Fruit fly (Drosophila melanogaster) whole organism, embryonic: ENCODE measurements around the gene MBD-like.
A peak's percentile ranks its signal among the peaks of the same experiment; 100 is the strongest.

Source experiments
- Ada2b ChIP-seq: fragments of 200-800 bp; sonication (Bioruptor generic); IDR thresholded peaks from 2 replicates; pipeline ENCODE4 v1.3.6; 2022; ENCODE audit warnings: missing biosample characterization, missing genetic modification characterization
- Atf-2 ChIP-seq: fragments of 200-800 bp; sonication (Bioruptor generic); optimal IDR thresholded peaks from 2 replicates; lab custom pipeline; 2016; ENCODE audit warnings: missing biosample characterization, missing genetic modification characterization
- CG10979 ChIP-seq: fragments of 200-800 bp; sonication (Bioruptor generic); optimal IDR thresholded peaks from 2 replicates; lab custom pipeline; 2018; ENCODE audit warnings: missing biosample characterization, mild to moderate bottlenecking, missing genetic modification characterization, moderate library complexity
- CG11695 ChIP-seq: fragments of 200-800 bp; sonication (Bioruptor generic); IDR thresholded peaks from 3 replicates; pipeline ENCODE4 v1.3.6; 2022; ENCODE audit warnings: missing biosample characterization, missing genetic modification characterization
- CG11723 ChIP-seq: fragments of 200-800 bp; sonication (Bioruptor generic); optimal IDR thresholded peaks from 2 replicates; lab custom pipeline; 2017; ENCODE audit warnings: missing biosample characterization, mild to moderate bottlenecking, missing genetic modification characterization
- CG1233 ChIP-seq: fragments of 200-800 bp; sonication (Bioruptor generic); optimal IDR thresholded peaks from 4 replicates; lab custom pipeline; 2018; ENCODE audit warnings: missing biosample characterization, mild to moderate bottlenecking, missing genetic modification characterization
- CG13123 ChIP-seq: fragments of 200-800 bp; sonication (Bioruptor generic); optimal IDR thresholded peaks from 2 replicates; lab custom pipeline; 2016; ENCODE audit warnings: missing biosample characterization, missing genetic modification characterization
- CG16779 ChIP-seq: fragments of 200-800 bp; sonication (Bioruptor generic); IDR thresholded peaks from 2 replicates; pipeline ENCODE4 v1.3.6; 2022; ENCODE audit warnings: missing biosample characterization, missing genetic modification characterization
- CG16863 ChIP-seq: fragments of 200-800 bp; sonication (Bioruptor generic); optimal IDR thresholded peaks from 3 replicates; lab custom pipeline; 2016; ENCODE audit warnings: missing biosample characterization, missing genetic modification characterization
- CG17612 ChIP-seq: fragments of 200-800 bp; sonication (Bioruptor generic); IDR thresholded peaks from 2 replicates; pipeline ENCODE4 v1.3.6; 2022; ENCODE audit warnings: missing biosample characterization, missing genetic modification characterization
- CG17912 ChIP-seq: fragments of 200-800 bp; sonication (Bioruptor generic); optimal IDR thresholded peaks from 2 replicates; lab custom pipeline; 2018; ENCODE audit warnings: missing biosample characterization, mild to moderate bottlenecking, missing genetic modification characterization
- CG2202 ChIP-seq: fragments of 200-800 bp; sonication (Bioruptor generic); optimal IDR thresholded peaks from 2 replicates; lab custom pipeline; 2018; ENCODE audit warnings: missing biosample characterization, mild to moderate bottlenecking, missing genetic modification characterization
- CG3281 ChIP-seq: fragments of 200-800 bp; sonication (Bioruptor generic); optimal IDR thresholded peaks from 3 replicates; lab custom pipeline; 2017; ENCODE audit warnings: missing biosample characterization, mild to moderate bottlenecking, missing genetic modification characterization
- CG3838 ChIP-seq: fragments of 200-800 bp; sonication (Bioruptor generic); optimal IDR thresholded peaks from 3 replicates; lab custom pipeline; 2016; ENCODE audit warnings: missing biosample characterization, missing genetic modification characterization
- CG3847 ChIP-seq: fragments of 200-800 bp; sonication (Bioruptor generic); IDR thresholded peaks from 2 replicates; pipeline ENCODE4 v1.3.6; 2022; ENCODE audit warnings: missing biosample characterization, missing genetic modification characterization
- CG4328 ChIP-seq: fragments of 200-800 bp; sonication (Bioruptor generic); optimal IDR thresholded peaks from 3 replicates; lab custom pipeline; 2017; ENCODE audit warnings: missing biosample characterization, missing genetic modification reagents, missing genetic modification characterization
- CG5245 ChIP-seq: fragments of 200-800 bp; sonication (Bioruptor generic); optimal IDR thresholded peaks from 3 replicates; lab custom pipeline; 2016; ENCODE audit warnings: missing biosample characterization, missing genetic modification characterization
- CG6791 ChIP-seq: fragments of 200-800 bp; sonication (Bioruptor generic); IDR thresholded peaks from 3 replicates; pipeline ENCODE4 v1.3.6; 2022; ENCODE audit warnings: missing biosample characterization, missing genetic modification characterization; ENCODE audit not compliant: partially characterized antibody
- CG7372 ChIP-seq: fragments of 200-800 bp; sonication (Bioruptor generic); IDR thresholded peaks from 2 replicates; pipeline ENCODE4 v1.3.6; 2022; ENCODE audit warnings: missing biosample characterization, missing genetic modification characterization
- CG7963 ChIP-seq: fragments of 200-800 bp; sonication (Bioruptor generic); IDR thresholded peaks from 3 replicates; pipeline ENCODE4 v1.3.6; 2022; ENCODE audit warnings: missing biosample characterization, missing genetic modification characterization; ENCODE audit not compliant: partially characterized antibody
- CG9817 ChIP-seq: fragments of 200-800 bp; sonication (Bioruptor generic); optimal IDR thresholded peaks from 2 replicates; lab custom pipeline; 2018; ENCODE audit warnings: missing biosample characterization, mild to moderate bottlenecking, missing genetic modification characterization, moderate library complexity
- Dad ChIP-seq: fragments of 200-800 bp; sonication (Bioruptor generic); optimal IDR thresholded peaks from 3 replicates; lab custom pipeline; 2016; ENCODE audit warnings: missing biosample characterization, missing genetic modification characterization
- Dip3 ChIP-seq: fragments of 200-800 bp; sonication (Bioruptor generic); optimal IDR thresholded peaks from 3 replicates; lab custom pipeline; 2016; ENCODE audit warnings: missing biosample characterization, missing genetic modification characterization
- Drgx ChIP-seq: fragments of 200-800 bp; sonication (Bioruptor generic); IDR thresholded peaks from 2 replicates; pipeline ENCODE4 v1.3.6; 2022; ENCODE audit warnings: missing biosample characterization, missing genetic modification characterization
- Fer1 ChIP-seq: fragments of 200-800 bp; sonication (Bioruptor generic); optimal IDR thresholded peaks from 2 replicates; lab custom pipeline; 2017; ENCODE audit warnings: missing biosample characterization, mild to moderate bottlenecking, missing genetic modification characterization
- Fer3 ChIP-seq: fragments of 200-800 bp; sonication (Bioruptor generic); optimal IDR thresholded peaks from 2 replicates; lab custom pipeline; 2018; ENCODE audit warnings: missing biosample characterization, mild to moderate bottlenecking, missing genetic modification characterization, moderate library complexity
- Mrtf ChIP-seq: fragments of 200-800 bp; sonication (Bioruptor generic); IDR thresholded peaks from 3 replicates; pipeline ENCODE4 v1.3.6; 2022; ENCODE audit warnings: missing biosample characterization, missing genetic modification characterization
- NC2β ChIP-seq: fragments of 200-800 bp; sonication (Bioruptor generic); optimal IDR thresholded peaks from 2 replicates; lab custom pipeline; 2016; ENCODE audit warnings: missing biosample characterization, missing genetic modification characterization
- NFAT ChIP-seq: fragments of 200-800 bp; sonication (Bioruptor generic); IDR thresholded peaks from 2 replicates; pipeline ENCODE4 v1.3.6; 2022; ENCODE audit warnings: missing biosample characterization, missing genetic modification characterization
- aop ChIP-seq: fragments of 200-800 bp; sonication (Bioruptor generic); IDR thresholded peaks from 2 replicates; pipeline ENCODE4 v1.3.6; 2022; ENCODE audit warnings: missing biosample characterization, missing genetic modification characterization
- ap ChIP-seq: fragments of 200-800 bp; sonication (Bioruptor generic); IDR thresholded peaks from 2 replicates; pipeline ENCODE4 v1.3.6; 2022; ENCODE audit warnings: missing biosample characterization, missing genetic modification characterization
- bab2 ChIP-seq: fragments of 200-800 bp; sonication (Bioruptor generic); optimal IDR thresholded peaks from 2 replicates; lab custom pipeline; 2016; ENCODE audit warnings: missing biosample characterization, missing genetic modification characterization
- cg ChIP-seq: fragments of 200-800 bp; sonication (Bioruptor generic); optimal IDR thresholded peaks from 3 replicates; lab custom pipeline; 2019; ENCODE audit warnings: missing biosample characterization, mild to moderate bottlenecking, missing genetic modification characterization, moderate library complexity
- exex ChIP-seq: fragments of 200-800 bp; sonication (Bioruptor generic); optimal IDR thresholded peaks from 4 replicates; lab custom pipeline; 2018; ENCODE audit warnings: missing biosample characterization, mild to moderate bottlenecking, missing genetic modification characterization, moderate library complexity
- grau ChIP-seq: fragments of 200-800 bp; optimal IDR thresholded peaks from 3 replicates; lab custom pipeline; 2019; ENCODE audit warnings: missing biosample characterization, mild to moderate bottlenecking, missing genetic modification characterization, moderate library complexity
- ham ChIP-seq: fragments of 200-800 bp; sonication (Bioruptor generic); IDR thresholded peaks from 2 replicates; pipeline ENCODE4 v1.3.6; 2022; ENCODE audit warnings: missing biosample characterization, missing genetic modification characterization
- her ChIP-seq: fragments of 200-800 bp; sonication (Bioruptor generic); optimal IDR thresholded peaks from 2 replicates; lab custom pipeline; 2016; ENCODE audit warnings: missing biosample characterization, missing genetic modification characterization
- insv ChIP-seq, 2 experiments: fragments of 200-800 bp; sonication (Bioruptor generic); optimal IDR thresholded peaks; 3 replicates each; lab custom pipeline; 2016 to 2018; ENCODE audit warnings: missing biosample characterization in 2 of 2, missing genetic modification characterization in 2 of 2
- jigr1 ChIP-seq: fragments of 200-800 bp; sonication (Bioruptor generic); IDR thresholded peaks from 3 replicates; pipeline ENCODE4 v1.3.6; 2022; ENCODE audit warnings: missing biosample characterization, missing genetic modification characterization
- lab ChIP-seq: fragments of 200-800 bp; sonication (Bioruptor generic); optimal IDR thresholded peaks from 3 replicates; lab custom pipeline; 2017; ENCODE audit warnings: missing biosample characterization, missing genetic modification characterization, mild to moderate bottlenecking, moderate library complexity, missing genetic modification reagents
- nerfin-1 ChIP-seq: fragments of 200-800 bp; sonication (Bioruptor generic); optimal IDR thresholded peaks from 3 replicates; lab custom pipeline; 2019; ENCODE audit warnings: missing biosample characterization, mild to moderate bottlenecking, missing genetic modification characterization, moderate library complexity
- nerfin-2 ChIP-seq: fragments of 200-800 bp; sonication (Bioruptor generic); IDR thresholded peaks from 2 replicates; pipeline ENCODE4 v1.3.6; 2022; ENCODE audit warnings: missing biosample characterization, missing genetic modification characterization; ENCODE audit not compliant: partially characterized antibody
- org-1 ChIP-seq: fragments of 200-800 bp; sonication (Bioruptor generic); optimal IDR thresholded peaks from 2 replicates; lab custom pipeline; 2017; ENCODE audit warnings: missing biosample characterization, missing genetic modification characterization
- pzg ChIP-seq: fragments of 200-800 bp; sonication (Bioruptor generic); optimal IDR thresholded peaks from 3 replicates; lab custom pipeline; 2018; ENCODE audit warnings: missing biosample characterization, mild to moderate bottlenecking, missing genetic modification characterization, moderate library complexity
- run ChIP-seq: fragments of 200-800 bp; sonication (Bioruptor generic); optimal IDR thresholded peaks from 3 replicates; lab custom pipeline; 2018; ENCODE audit warnings: missing biosample characterization, mild to moderate bottlenecking, missing genetic modification characterization
- sd ChIP-seq: fragments of 200-800 bp; sonication (Bioruptor generic); optimal IDR thresholded peaks from 3 replicates; lab custom pipeline; 2018; ENCODE audit warnings: missing biosample characterization, mild to moderate bottlenecking, missing genetic modification characterization, moderate library complexity
- so ChIP-seq: fragments of 200-800 bp; sonication (Bioruptor generic); IDR thresholded peaks from 3 replicates; pipeline ENCODE4 v1.3.6; 2022; ENCODE audit warnings: missing biosample characterization, missing genetic modification characterization
- ssp ChIP-seq: fragments of 200-800 bp; sonication (Bioruptor generic); IDR thresholded peaks from 2 replicates; pipeline ENCODE4 v1.3.6; 2022; ENCODE audit warnings: missing biosample characterization, missing genetic modification characterization
- tgo ChIP-seq: fragments of 200-800 bp; sonication (Bioruptor generic); IDR thresholded peaks from 3 replicates; pipeline ENCODE4 v1.3.6; 2022; ENCODE audit warnings: missing biosample characterization, missing genetic modification characterization
- tna ChIP-seq: fragments of 200-800 bp; sonication (Bioruptor generic); IDR thresholded peaks from 2 replicates; pipeline ENCODE4 v1.3.6; 2022; ENCODE audit warnings: missing biosample characterization, missing genetic modification characterization; ENCODE audit not compliant: partially characterized antibody
- yki ChIP-seq: fragments of >200 bp; optimal IDR thresholded peaks from 3 replicates; lab custom pipeline; 2018

The MBD-like gene

dm6 chr3R:9559413-9560014 lies at the start of gene MBD-like, which contains the start of gene AP-1mu (continued):
- TF ChIP-seq CG7372 (GFP tag; lab: Robert Waterston, UW) (peak; percentile 60), Drgx (GFP tag; lab: Robert Waterston, UW) (no peak), her (peak; percentile 9), Atf-2 (GFP tag; lab: Kevin White, UChicago) (peak; percentile 28), CG10979 (tag; lab: Kevin White, UChicago) (peak; percentile 45), Fer1 (GFP tag; lab: Kevin White, UChicago) (peak; percentile 1), Ada2b (GFP tag; lab: Robert Waterston, UW) (0 out of 2 replicates have a peak, but pooled peaks have one; percentile 18), ssp (peak; percentile 35; the same call in 1 of the 2 replicates), CG17612 (GFP tag; lab: Robert Waterston, UW) (no peak), CG11723 (GFP tag; lab: Kevin White, UChicago) (peak; percentile 15), aop (GFP tag; lab: Robert Waterston, UW) (no peak), org-1 (GFP tag; lab: Kevin White, UChicago) (no peak), Dad (GFP tag; lab: Kevin White, UChicago) (peak; percentile 49), insv (GFP tag; optimal IDR thresholded peaks at IDR 0.05; lab: Kevin White, UChicago) (peak; percentile 68 to 97), CG4328 (GFP tag; lab: Kevin White, UChicago) (peak; percentile 21), CG9817 (tag; lab: Kevin White, UChicago) (peak; percentile 60), tna (GFP tag; lab: Robert Waterston, UW) (no peak), run (tag; lab: Kevin White, UChicago) (no peak), Dip3 (GFP tag; lab: Kevin White, UChicago) (peak; percentile 68), CG6791 (GFP tag; lab: Robert Waterston, UW) (no peak), so (GFP tag; lab: Robert Waterston, UW) (no peak), NFAT (no peak), nerfin-1 (peak; percentile 62), CG1233 (peak; percentile 51), exex (tag; lab: Kevin White, UChicago) (no peak), jigr1 (GFP tag; lab: Robert Waterston, UW) (no peak), tgo (GFP tag; lab: Robert Waterston, UW) (peak; percentile 65), Fer3 (peak; percentile 53), ap (no peak), grau (tag; lab: Kevin White, UChicago) (peak; percentile 69), sd (tag; lab: Kevin White, UChicago) (peak; percentile 80), pzg (GFP tag; lab: Kevin White, UChicago) (peak; percentile 78), CG2202 (peak; percentile 37), nerfin-2 (no peak), Mrtf (GFP tag; lab: Robert Waterston, UW) (peak; percentile 14; the same call in 1 of the 3 replicates), CG5245 (GFP tag; lab: Kevin White, UChicago) (no peak), yki (lab: Kevin White, UChicago) (no peak), ham (GFP tag; lab: Robert Waterston, UW) (no peak), CG3838 (no peak), lab (GFP tag; lab: Kevin White, UChicago) (peak; percentile 61), CG3281 (peak; percentile 47), CG7963 (GFP tag; lab: Robert Waterston, UW) (no peak), CG16863 (GFP tag; lab: Kevin White, UChicago) (peak; percentile 45), cg (no peak), CG11695 (no peak), CG16779 (GFP tag; lab: Robert Waterston, UW) (no peak), NC2β (GFP tag; lab: Kevin White, UChicago) (peak; percentile 76), bab2 (peak; percentile 62), CG13123 (GFP tag; lab: Kevin White, UChicago) (peak; percentile 64), CG3847 (GFP tag; lab: Robert Waterston, UW) (peak; percentile 88), CG17912 (GFP tag; lab: Kevin White, UChicago) (peak; percentile 33)
